Worm (Caenorhabditis elegans): ENCODE results near the gene T05B4.10.

The T05B4.10 gene

DNA sequence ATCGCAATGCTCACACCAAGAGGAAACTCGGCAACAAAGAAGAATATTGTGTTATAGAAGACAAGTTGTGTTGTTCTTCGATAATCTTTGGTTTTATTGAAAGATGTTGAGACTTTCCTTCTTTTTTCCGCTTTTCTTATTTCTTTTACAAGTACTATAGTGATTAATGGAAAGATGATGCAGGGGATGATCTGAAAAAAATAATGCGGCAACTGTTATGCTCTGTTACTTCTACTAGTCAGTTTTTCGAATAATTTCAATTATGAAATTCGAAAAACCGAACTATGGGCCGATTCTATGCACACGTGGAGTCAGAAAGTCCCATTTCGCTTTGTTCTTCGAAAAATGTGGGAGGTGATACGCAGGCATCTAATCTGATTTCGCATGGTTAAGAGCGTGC lies 13.8 kb downstream of the T05B4.10 start:
- TF ChIP-seq mab-5 (tag; optimal IDR thresholded peaks at IDR 0.05) (no peak), gmeb-1 (tag; optimal IDR thresholded peaks at IDR 0.05) (no peak), unc-62 (GFP tag; optimal IDR thresholded peaks at IDR 0.05) (no peak), nhr-129 (tag; optimal IDR thresholded peaks at IDR 0.05) (no peak), nhr-237 (tag; optimal IDR thresholded peaks at IDR 0.05) (no peak), unc-39 (tag; optimal IDR thresholded peaks at IDR 0.05) (no peak)

DNA sequence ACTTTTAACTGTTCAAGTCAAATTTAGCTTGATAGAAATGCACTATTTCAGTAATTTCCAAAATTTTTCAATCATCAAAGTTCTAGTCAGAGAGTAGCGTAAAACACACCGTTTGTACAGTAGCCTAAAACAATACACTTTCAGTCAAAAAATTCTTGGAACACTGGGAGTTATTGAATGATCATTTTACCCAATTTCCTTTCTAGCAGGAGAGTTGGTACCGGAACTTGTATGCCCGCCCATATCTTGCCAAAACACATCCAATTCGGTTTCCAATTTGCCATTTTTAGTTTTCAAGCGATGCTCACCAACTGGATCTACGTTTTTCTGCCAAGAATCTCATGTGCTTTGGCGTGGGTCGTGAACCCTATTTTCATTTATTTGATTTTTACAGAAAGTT lies 16.2 kb downstream of the T05B4.10 start, which contains the start of gene srj-39:
srj-39 (plus strand) TSS at position 301 of the 400 bp plus-strand sequence.
- no peak for TF ChIP-seq mab-5 (tag; optimal IDR thresholded peaks at IDR 0.05)
- TF ChIP-seq ztf-1 (GFP tag; conservative IDR thresholded peaks at IDR 0.05), result no peak
- TF ChIP-seq ZK546.5 (tag; optimal IDR thresholded peaks at IDR 0.05), result no peak
- TF ChIP-seq nhr-10 (tag; optimal IDR thresholded peaks at IDR 0.05), result no peak
- TF ChIP-seq R02D3.7 (tag; optimal IDR thresholded peaks at IDR 0.05), result no peak
- TF ChIP-seq unc-39 (tag; optimal IDR thresholded peaks at IDR 0.05), result no peak
- TF ChIP-seq nhr-25 (tag; optimal IDR thresholded peaks at IDR 0.05), result no peak
- TF ChIP-seq alr-1 (tag; optimal IDR thresholded peaks at IDR 0.05), result no peak
- TF ChIP-seq ceh-82 (tag; optimal IDR thresholded peaks at IDR 0.05), result no peak
- no peak for TF ChIP-seq ztf-4 (tag; optimal IDR thresholded peaks at IDR 0.05)
- TF ChIP-seq peb-1 (tag; optimal IDR thresholded peaks at IDR 0.05), result no peak
- TF ChIP-seq lin-11 (tag; optimal IDR thresholded peaks at IDR 0.05), result no peak
- TF ChIP-seq ceh-16 (tag; optimal IDR thresholded peaks at IDR 0.05), result no peak
- TF ChIP-seq blmp-1 (tag; optimal IDR thresholded peaks at IDR 0.05; ENCODE audit: insufficient read depth), result no peak
- TF ChIP-seq nhr-77 (tag; optimal IDR thresholded peaks at IDR 0.05), result no peak
- no peak for TF ChIP-seq nhr-21 (tag; optimal IDR thresholded peaks at IDR 0.05)
- no peak for TF ChIP-seq lin-13 (GFP tag; optimal IDR thresholded peaks at IDR 0.05)
- no peak for TF ChIP-seq nhr-6 (tag; optimal IDR thresholded peaks at IDR 0.05)

DNA sequence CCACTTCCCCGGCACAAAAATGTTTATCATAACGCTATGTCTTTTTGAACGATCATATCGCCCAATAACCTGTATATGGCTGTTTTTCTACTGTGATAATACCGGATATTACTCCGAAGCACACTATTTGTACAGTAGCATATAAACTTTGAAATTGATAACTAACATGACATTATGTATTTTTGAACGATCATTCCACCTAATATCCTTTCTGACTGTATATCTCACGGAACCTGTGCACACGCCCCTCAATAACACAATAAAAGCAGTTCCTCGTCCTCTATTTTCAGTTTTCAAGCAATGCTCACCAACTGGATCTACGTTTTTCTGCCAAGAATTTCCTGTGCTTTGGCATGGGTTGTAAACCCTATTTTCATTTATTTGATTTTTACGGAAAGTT lies 19.0 kb downstream of the T05B4.10 start, which contains the start of gene srj-40:
srj-40 (plus strand) TSS at position 301 of the 400 bp plus-strand sequence.
- TF ChIP-seq nhr-6 (tag; optimal IDR thresholded peaks at IDR 0.05) (no peak), nhr-237 (tag; optimal IDR thresholded peaks at IDR 0.05) (no peak), fos-1 (tag; optimal IDR thresholded peaks at IDR 0.05) (no peak), skn-1 (tag; optimal IDR thresholded peaks at IDR 0.05) (no peak), crh-2 (tag; optimal IDR thresholded peaks at IDR 0.05) (no peak), elt-1 (tag; optimal IDR thresholded peaks at IDR 0.05) (no peak), lin-13 (GFP tag; optimal IDR thresholded peaks at IDR 0.05) (no peak), blmp-1 (tag; optimal IDR thresholded peaks at IDR 0.05; ENCODE audit: insufficient read depth) (no peak), nhr-10 (tag; optimal IDR thresholded peaks at IDR 0.05) (no peak)

DNA sequence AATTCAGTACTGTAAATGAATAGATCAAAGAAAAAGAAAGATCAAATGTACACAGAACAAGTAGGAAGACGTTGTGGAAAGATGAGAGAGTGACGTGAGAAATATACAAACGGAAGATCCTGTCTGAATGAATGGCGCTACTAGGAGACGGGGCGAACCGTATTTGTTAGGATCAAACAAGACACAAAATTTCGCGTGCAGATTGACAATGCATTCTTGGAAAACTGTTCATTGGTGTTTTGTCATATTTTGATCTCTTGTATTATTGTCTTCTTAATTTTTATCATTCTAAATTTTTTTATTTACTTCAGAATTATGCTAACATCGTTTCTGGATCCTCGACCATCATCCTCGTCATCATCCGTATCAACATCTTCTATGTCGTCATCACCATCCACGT lies 25.8 kb downstream of the T05B4.10 start, which contains the start of gene nhr-181:
nhr-181 (plus strand) TSS at position 301 of the 400 bp plus-strand sequence.
- TF ChIP-seq R02D3.7 (tag; optimal IDR thresholded peaks at IDR 0.05), result no peak
- TF ChIP-seq lsy-2 (tag; optimal IDR thresholded peaks at IDR 0.05), result no peak
- no peak for TF ChIP-seq crh-2 (tag; optimal IDR thresholded peaks at IDR 0.05)
- no peak for TF ChIP-seq nhr-21 (tag; optimal IDR thresholded peaks at IDR 0.05)
- TF ChIP-seq C34F6.9 (tag; optimal IDR thresholded peaks at IDR 0.05), result no peak

DNA sequence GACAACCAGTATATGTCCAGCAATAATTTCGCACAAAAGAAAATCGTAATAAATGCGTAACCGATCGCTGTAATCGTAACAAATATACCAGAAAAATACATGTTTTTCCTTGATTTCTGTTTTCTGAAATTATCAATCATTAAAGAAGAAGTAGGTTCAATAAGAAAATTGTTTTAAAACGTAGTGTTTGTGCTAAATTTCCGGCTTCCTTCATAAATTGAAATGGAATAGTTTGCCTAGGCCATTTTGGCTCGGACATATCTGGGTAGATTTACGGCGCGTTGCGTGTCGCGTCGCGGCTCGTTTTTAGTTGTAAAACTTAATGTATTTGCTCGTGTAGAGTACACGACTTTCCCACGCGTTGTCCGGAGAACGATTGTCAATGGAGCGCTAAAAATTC lies 37.6 kb downstream of the T05B4.10 start, which contains the start of gene F38H12.5:
F38H12.5 (minus strand) TSS at position 101 of the 400 bp plus-strand sequence.
- TF ChIP-seq ztf-4 (tag; optimal IDR thresholded peaks at IDR 0.05) (no peak), mdl-1 (tag; optimal IDR thresholded peaks at IDR 0.05) (no peak), C34F6.9 (tag; optimal IDR thresholded peaks at IDR 0.05) (no peak), skn-1 (tag; optimal IDR thresholded peaks at IDR 0.05) (no peak), elt-3 (tag; optimal IDR thresholded peaks at IDR 0.05) (no peak), mbf-1 (tag; optimal IDR thresholded peaks at IDR 0.05) (no peak), snpc-4 (tag; optimal IDR thresholded peaks at IDR 0.05) (no peak), sma-9 (GFP tag; optimal IDR thresholded peaks at IDR 0.05) (no peak), sma-9 (tag; optimal IDR thresholded peaks at IDR 0.05) (no peak), blmp-1 (tag; optimal IDR thresholded peaks at IDR 0.05; ENCODE audit: insufficient read depth) (no peak), fos-1 (tag; optimal IDR thresholded peaks at IDR 0.05) (no peak), lin-13 (GFP tag; optimal IDR thresholded peaks at IDR 0.05) (no peak), nhr-21 (tag; optimal IDR thresholded peaks at IDR 0.05) (no peak), gmeb-1 (tag; optimal IDR thresholded peaks at IDR 0.05) (no peak), nhr-10 (tag; optimal IDR thresholded peaks at IDR 0.05) (no peak), ceh-16 (tag; optimal IDR thresholded peaks at IDR 0.05) (no peak), mab-5 (tag; optimal IDR thresholded peaks at IDR 0.05) (no peak), lin-39 (tag; optimal IDR thresholded peaks at IDR 0.05) (no peak), unc-62 (GFP tag; optimal IDR thresholded peaks at IDR 0.05) (no peak), unc-39 (tag; optimal IDR thresholded peaks at IDR 0.05) (no peak), alr-1 (tag; optimal IDR thresholded peaks at IDR 0.05) (no peak)
